Worm (Caenorhabditis elegans) whole organism, L3 larva: Measurements from ENCODE around the gene F23H12.7.

Source experiments
- ZK546.5 ChIP-seq: sonication (generic microtip); optimal IDR thresholded peaks from 2 replicates; lab custom pipeline; 2017; ENCODE audit warnings: missing biosample characterization, missing genetic modification characterization
- ama-1 ChIP-seq: fragments of 150-350 bp; optimal IDR thresholded peaks from 2 replicates; lab custom pipeline; 2018
- jun-1 ChIP-seq: fragments of 150-350 bp; optimal IDR thresholded peaks from 2 replicates; lab custom pipeline; 2014; ENCODE audit warnings: missing biosample characterization, missing genetic modification reagents, missing genetic modification characterization
- nhr-11 ChIP-seq: fragments of 150-350 bp; optimal IDR thresholded peaks from 2 replicates; lab custom pipeline; 2014; ENCODE audit warnings: missing biosample characterization, missing genetic modification characterization
- nhr-76 ChIP-seq: fragments of 150-350 bp; sonication (generic microtip); optimal IDR thresholded peaks from 5 replicates; lab custom pipeline; 2014; ENCODE audit warnings: missing biosample characterization, missing genetic modification characterization
- snpc-4 ChIP-seq: fragments of 150-350 bp; optimal IDR thresholded peaks from 2 replicates; lab custom pipeline; 2014; ENCODE audit warnings: missing biosample characterization, missing genetic modification characterization
- unc-62 ChIP-seq: fragments of 150-350 bp; sonication (generic microtip); optimal IDR thresholded peaks from 4 replicates; lab custom pipeline; 2014; ENCODE audit warnings: missing biosample characterization, missing genetic modification reagents, missing genetic modification characterization

DNA sequence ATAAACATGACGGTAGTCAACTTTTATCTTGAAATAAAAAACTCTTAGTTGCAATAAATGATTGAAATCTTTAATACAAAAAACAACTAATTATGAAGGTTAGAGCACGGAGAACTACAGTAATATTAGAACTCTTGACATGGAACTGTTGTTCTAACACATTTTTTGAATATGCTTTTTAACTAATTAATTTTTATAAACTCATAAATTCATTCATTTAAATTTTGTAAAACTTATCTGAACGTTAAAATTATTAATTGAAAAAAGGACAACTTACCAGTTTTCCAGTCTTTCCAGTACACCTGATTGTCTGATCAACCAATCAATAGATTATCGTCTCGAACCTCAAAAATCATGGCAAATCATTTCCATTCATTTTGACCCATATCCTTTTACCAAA is 19.0 kb upstream of the F23H12.7 start, which contains the start of gene sqt-3:
- TF ChIP-seq jun-1 (tag; lab: Kevin White, UChicago), result no peak
- no peak for TF ChIP-seq unc-62 (GFP tag; lab: Kevin White, UChicago)
- no peak for TF ChIP-seq nhr-11
- no peak for TF ChIP-seq snpc-4 (tag; lab: Kevin White, UChicago)
- TF ChIP-seq ZK546.5, result no peak
- TF ChIP-seq nhr-76, result no peak
- no peak for TF ChIP-seq ama-1 (lab: Kevin White, UChicago)
